Fruit fly (Drosophila melanogaster): ENCODE results near the gene Hus1-like.

DNA sequence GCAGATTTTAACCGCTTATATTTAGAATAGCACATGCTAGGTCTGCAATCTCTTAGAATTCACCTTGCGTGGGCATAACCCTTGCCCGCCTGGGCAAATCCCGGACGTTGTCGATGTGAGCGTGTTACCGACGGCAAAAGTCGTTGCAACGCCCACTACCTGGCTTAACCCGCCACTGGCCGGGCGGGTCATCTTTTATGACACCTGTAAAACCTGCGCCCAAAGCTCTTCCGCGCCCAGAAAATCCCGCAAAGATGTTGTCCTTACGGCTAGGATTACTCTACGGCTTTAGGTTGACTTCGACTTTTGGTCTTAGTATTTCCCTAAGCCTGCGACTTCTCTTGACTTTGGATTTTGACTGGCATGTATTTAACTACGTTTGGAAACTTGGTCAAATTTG lies 42.3 kb upstream of the Hus1-like start:
- TF ChIP-seq tj (GFP tag; optimal IDR thresholded peaks at IDR 0.05) (no peak), Mnt (GFP tag; optimal IDR thresholded peaks at IDR 0.05) (no peak), toe (GFP tag; optimal IDR thresholded peaks at IDR 0.05) (no peak), pad (GFP tag; optimal IDR thresholded peaks at IDR 0.05) (no peak), bab1 (GFP tag; optimal IDR thresholded peaks at IDR 0.05) (no peak)

Data from whole organism, adult.